Fruit fly (Drosophila melanogaster): ENCODE results near the gene CG1492.

dm6 chrX:12007593-12007992, 4.4 kb downstream of the CG1492 start:
- peak; percentile 91 for TF ChIP-seq EcR (GFP tag; optimal IDR thresholded peaks at IDR 0.05)
- no peak for TF ChIP-seq Pif1A (GFP tag; optimal IDR thresholded peaks at IDR 0.05)
